Fruit fly (Drosophila melanogaster) whole organism, embryonic: ENCODE data around the gene pHCl-2.

ENCODE experiments used
- B-H2 ChIP-seq: fragments of 200-800 bp; sonication (Bioruptor generic); optimal IDR thresholded peaks from 2 replicates; lab custom pipeline; 2018; ENCODE audit warnings: missing biosample characterization, mild to moderate bottlenecking, missing genetic modification characterization
- CG10565 ChIP-seq: fragments of 200-800 bp; sonication (Bioruptor generic); optimal IDR thresholded peaks from 3 replicates; lab custom pipeline; 2016; ENCODE audit warnings: missing biosample characterization, mild to moderate bottlenecking, missing genetic modification characterization
- CG11093 ChIP-seq: fragments of 200-800 bp; sonication (Bioruptor generic); IDR thresholded peaks from 3 replicates; pipeline ENCODE4 v1.3.6; 2022; ENCODE audit warnings: missing biosample characterization, missing genetic modification characterization
- CG13287 ChIP-seq: fragments of 200-800 bp; sonication (Bioruptor generic); IDR thresholded peaks from 2 replicates; pipeline ENCODE4 v1.3.6; 2022; ENCODE audit warnings: missing biosample characterization, missing genetic modification characterization; ENCODE audit not compliant: partially characterized antibody
- CG14710 ChIP-seq: fragments of 200-800 bp; sonication (Bioruptor generic); optimal IDR thresholded peaks from 3 replicates; lab custom pipeline; 2019; ENCODE audit warnings: missing biosample characterization, mild to moderate bottlenecking, missing genetic modification characterization, moderate library complexity
- CG15514 ChIP-seq: fragments of 200-800 bp; sonication (Bioruptor generic); optimal IDR thresholded peaks from 3 replicates; lab custom pipeline; 2017; ENCODE audit warnings: missing biosample characterization, missing genetic modification characterization, mild to moderate bottlenecking, moderate library complexity, missing genetic modification reagents
- CG16863 ChIP-seq: fragments of 200-800 bp; sonication (Bioruptor generic); optimal IDR thresholded peaks from 3 replicates; lab custom pipeline; 2016; ENCODE audit warnings: missing biosample characterization, missing genetic modification characterization
- CG18011 ChIP-seq: fragments of 200-800 bp; sonication (Bioruptor generic); optimal IDR thresholded peaks from 2 replicates; lab custom pipeline; 2017; ENCODE audit warnings: missing biosample characterization, missing genetic modification characterization, mild to moderate bottlenecking, moderate library complexity, missing genotype
- CG30431 ChIP-seq: fragments of 200-800 bp; sonication (Bioruptor generic); optimal IDR thresholded peaks from 2 replicates; lab custom pipeline; 2017; ENCODE audit warnings: missing biosample characterization, missing genetic modification characterization
- CG42726 ChIP-seq: fragments of 200-800 bp; sonication (Bioruptor generic); IDR thresholded peaks from 2 replicates; pipeline ENCODE4 v1.3.6; 2022; ENCODE audit warnings: missing biosample characterization, missing genetic modification characterization; ENCODE audit not compliant: partially characterized antibody
- CG5245 ChIP-seq: fragments of 200-800 bp; sonication (Bioruptor generic); optimal IDR thresholded peaks from 3 replicates; lab custom pipeline; 2016; ENCODE audit warnings: missing biosample characterization, missing genetic modification characterization
- CG8281 ChIP-seq: fragments of 200-800 bp; sonication (Bioruptor generic); optimal IDR thresholded peaks from 2 replicates; lab custom pipeline; 2018; ENCODE audit warnings: missing biosample characterization, mild to moderate bottlenecking, missing genetic modification characterization, moderate library complexity
- CG9437 ChIP-seq: fragments of 200-800 bp; sonication (Bioruptor generic); optimal IDR thresholded peaks from 2 replicates; lab custom pipeline; 2018; ENCODE audit warnings: missing biosample characterization, mild to moderate bottlenecking, missing genetic modification characterization
- CG9727 ChIP-seq: fragments of 200-800 bp; sonication (Bioruptor generic); optimal IDR thresholded peaks from 3 replicates; lab custom pipeline; 2017; ENCODE audit warnings: missing biosample characterization, mild to moderate bottlenecking, missing genetic modification characterization
- CG9817 ChIP-seq: fragments of 200-800 bp; sonication (Bioruptor generic); optimal IDR thresholded peaks from 2 replicates; lab custom pipeline; 2018; ENCODE audit warnings: missing biosample characterization, mild to moderate bottlenecking, missing genetic modification characterization, moderate library complexity
- CTCF ChIP-seq: fragments of 200-800 bp; sonication (Bioruptor generic); optimal IDR thresholded peaks from 2 replicates; lab custom pipeline; 2017; ENCODE audit warnings: missing biosample characterization, mild to moderate bottlenecking, missing genetic modification characterization, moderate library complexity
- CoRest ChIP-seq: fragments of 200-800 bp; sonication (Bioruptor generic); optimal IDR thresholded peaks from 3 replicates; lab custom pipeline; 2018; ENCODE audit warnings: missing biosample characterization, mild to moderate bottlenecking, missing genetic modification characterization, moderate library complexity
- Elba2 ChIP-seq: fragments of 200-800 bp; sonication (Bioruptor generic); optimal IDR thresholded peaks from 3 replicates; lab custom pipeline; 2016; ENCODE audit warnings: missing biosample characterization, missing genetic modification characterization
- Ets65A ChIP-seq: fragments of 200-800 bp; sonication (Bioruptor generic); peaks from one replicate; lab custom pipeline; 2016; ENCODE audit warnings: missing biosample characterization, missing genetic modification characterization
- Hr3 ChIP-seq: fragments of 200-800 bp; sonication (Bioruptor generic); optimal IDR thresholded peaks from 3 replicates; lab custom pipeline; 2016; ENCODE audit warnings: missing biosample characterization, missing genetic modification characterization
- Hr78 ChIP-seq, 2 experiments: fragments of 200-800 bp in 1 of 2; fragments of >200 bp in 1 of 2; sonication (Bioruptor generic) in 1 of 2; optimal IDR thresholded peaks; 2 replicates each; lab custom pipeline; 2017 to 2019; ENCODE audit warnings: missing biosample characterization in 2 of 2, missing genetic modification characterization in 2 of 2, mild to moderate bottlenecking in 1 of 2, moderate library complexity in 1 of 2
- Lim3 ChIP-seq: fragments of 200-800 bp; sonication (Bioruptor generic); IDR thresholded peaks from 2 replicates; pipeline ENCODE4 v1.3.6; 2022; ENCODE audit warnings: missing biosample characterization, missing genetic modification characterization
- Med ChIP-seq: fragments of 200-800 bp; sonication (Bioruptor generic); peaks from one replicate; lab custom pipeline; 2016; ENCODE audit warnings: missing biosample characterization, missing genetic modification characterization, mild to moderate bottlenecking, inconsistent platforms, moderate library complexity
- Usf ChIP-seq: fragments of 200-800 bp; sonication (Bioruptor generic); optimal IDR thresholded peaks from 2 replicates; lab custom pipeline; 2017; ENCODE audit warnings: missing genotype, missing biosample characterization, missing genetic modification characterization
- ato ChIP-seq: fragments of 200-800 bp; sonication (Bioruptor generic); IDR thresholded peaks from 2 replicates; pipeline ENCODE4 v1.3.6; 2022; ENCODE audit warnings: missing biosample characterization, missing genetic modification characterization; ENCODE audit not compliant: partially characterized antibody
- bowl ChIP-seq: fragments of 200-800 bp; sonication (Bioruptor generic); IDR thresholded peaks from 2 replicates; pipeline ENCODE4 v1.3.6; 2022; ENCODE audit warnings: missing biosample characterization, missing genetic modification characterization
- crc ChIP-seq: fragments of 200-800 bp; sonication (Bioruptor generic); optimal IDR thresholded peaks from 2 replicates; lab custom pipeline; 2016; ENCODE audit warnings: missing biosample characterization, missing genetic modification characterization
- eve ChIP-seq, 2 experiments: fragments of >200 bp; optimal IDR thresholded peaks; 2 replicates each; lab custom pipeline; 2017; ENCODE audit warnings: missing biosample characterization in 2 of 2, missing genetic modification characterization in 2 of 2
- exex ChIP-seq: fragments of 200-800 bp; sonication (Bioruptor generic); optimal IDR thresholded peaks from 4 replicates; lab custom pipeline; 2018; ENCODE audit warnings: missing biosample characterization, mild to moderate bottlenecking, missing genetic modification characterization, moderate library complexity
- fd102C ChIP-seq: fragments of 200-800 bp; sonication (Bioruptor generic); optimal IDR thresholded peaks from 2 replicates; lab custom pipeline; 2018; ENCODE audit warnings: missing biosample characterization, mild to moderate bottlenecking, missing genetic modification characterization, moderate library complexity
- gem ChIP-seq: fragments of 200-800 bp; sonication (Bioruptor generic); optimal IDR thresholded peaks from 2 replicates; lab custom pipeline; 2019; ENCODE audit warnings: missing biosample characterization, mild to moderate bottlenecking, missing genetic modification characterization, moderate library complexity
- h ChIP-seq: fragments of >200 bp; optimal IDR thresholded peaks from 2 replicates; lab custom pipeline; 2017
- hb ChIP-seq: fragments of 200-800 bp; sonication (Bioruptor generic); IDR thresholded peaks from 3 replicates; pipeline ENCODE4 v1.3.6; 2022; ENCODE audit warnings: missing biosample characterization, missing genetic modification characterization; ENCODE audit not compliant: partially characterized antibody
- jing ChIP-seq: fragments of 200-800 bp; sonication (Bioruptor generic); optimal IDR thresholded peaks from 2 replicates; lab custom pipeline; 2018; ENCODE audit warnings: missing biosample characterization, mild to moderate bottlenecking, missing genetic modification characterization
- kah ChIP-seq: fragments of 200-800 bp; sonication (Bioruptor generic); optimal IDR thresholded peaks from 2 replicates; lab custom pipeline; 2018; ENCODE audit warnings: missing biosample characterization, mild to moderate bottlenecking, missing genetic modification characterization
- lmd ChIP-seq: fragments of 200-800 bp; sonication (Bioruptor generic); IDR thresholded peaks from 2 replicates; pipeline ENCODE4 v1.3.6; 2022; ENCODE audit warnings: missing biosample characterization, missing genetic modification characterization
- psq ChIP-seq: fragments of 200-800 bp; sonication (Bioruptor generic); optimal IDR thresholded peaks from 2 replicates; lab custom pipeline; 2017; ENCODE audit warnings: missing biosample characterization, missing genetic modification characterization
- ro ChIP-seq: fragments of 200-800 bp; sonication (Bioruptor generic); IDR thresholded peaks from 2 replicates; pipeline ENCODE4 v1.3.6; 2022; ENCODE audit warnings: missing biosample characterization, missing genetic modification characterization
- schlank ChIP-seq: fragments of 200-800 bp; sonication (Bioruptor generic); optimal IDR thresholded peaks from 2 replicates; lab custom pipeline; 2018; ENCODE audit warnings: missing biosample characterization, mild to moderate bottlenecking, missing genetic modification characterization
- sens ChIP-seq: fragments of 200-800 bp; sonication (Bioruptor generic); peaks from one replicate; lab custom pipeline; 2016; ENCODE audit warnings: missing biosample characterization, missing genetic modification characterization
- seq ChIP-seq: fragments of 200-800 bp; sonication (Bioruptor generic); IDR thresholded peaks from 2 replicates; pipeline ENCODE4 v1.3.6; 2022; ENCODE audit warnings: missing biosample characterization, missing genetic modification characterization
- sima ChIP-seq: fragments of 200-800 bp; sonication (Bioruptor generic); optimal IDR thresholded peaks from 2 replicates; lab custom pipeline; 2016; ENCODE audit warnings: missing biosample characterization, missing genetic modification characterization
- sqz ChIP-seq: fragments of 200-800 bp; sonication (Bioruptor generic); optimal IDR thresholded peaks from 3 replicates; lab custom pipeline; 2018; ENCODE audit warnings: missing biosample characterization, mild to moderate bottlenecking, missing genetic modification characterization
- ssp ChIP-seq: fragments of 200-800 bp; sonication (Bioruptor generic); IDR thresholded peaks from 2 replicates; pipeline ENCODE4 v1.3.6; 2022; ENCODE audit warnings: missing biosample characterization, missing genetic modification characterization
- ttk ChIP-seq: fragments of 200-800 bp; sonication (Bioruptor generic); IDR thresholded peaks from 2 replicates; pipeline ENCODE4 v2.1.2; 2022; ENCODE audit warnings: missing biosample characterization, missing genetic modification characterization
- wek ChIP-seq: fragments of 200-800 bp; sonication (Bioruptor generic); optimal IDR thresholded peaks from 3 replicates; lab custom pipeline; 2018; ENCODE audit warnings: missing biosample characterization, mild to moderate bottlenecking, missing genetic modification characterization, moderate library complexity

Gene pHCl-2

dm6 chr3R:31263934-31264333 lies 41.2 kb downstream of the pHCl-2 start (continued):
- TF ChIP-seq CG16863 (GFP tag; lab: Kevin White, UChicago), result no peak
- TF ChIP-seq Usf (GFP tag; lab: Kevin White, UChicago), result no peak
- peak; percentile 63 for TF ChIP-seq CG15514
- no peak for TF ChIP-seq CG42726 (GFP tag; lab: Robert Waterston, UW)
- TF ChIP-seq CG18011 (GFP tag; lab: Kevin White, UChicago), result peak; percentile 95
- TF ChIP-seq, all 482 proteins: peak for 23

- TF ChIP-seq crc (GFP tag; lab: Kevin White, UChicago), result no peak
- no peak for TF ChIP-seq Lim3 (GFP tag; lab: Robert Waterston, UW)
- no peak for TF ChIP-seq lmd (GFP tag; lab: Robert Waterston, UW)
- TF ChIP-seq B-H2 (GFP tag; lab: Kevin White, UChicago), result no peak
- TF ChIP-seq schlank (tag; lab: Kevin White, UChicago), result no peak
- TF ChIP-seq CG9437 (GFP tag; lab: Kevin White, UChicago), result no peak
- TF ChIP-seq ttk (GFP tag; lab: Robert Waterston, UW), result no peak
- TF ChIP-seq kah (GFP tag; lab: Kevin White, UChicago), result no peak
- TF ChIP-seq wek (GFP tag; lab: Kevin White, UChicago), result no peak
- no peak for TF ChIP-seq CG13287 (GFP tag; lab: Robert Waterston, UW)
- TF ChIP-seq CoRest (tag; lab: Kevin White, UChicago), result no peak
- TF ChIP-seq CG9817 (tag; lab: Kevin White, UChicago), result no peak
- TF ChIP-seq Hr3 (GFP tag; lab: Kevin White, UChicago), result no peak
- TF ChIP-seq ro (GFP tag; lab: Robert Waterston, UW), result no peak
These were observed 42.9 kb downstream of the pHCl-2 start, which contains the start of gene CAH5 for dm6 chr3R:31262298-31262697. CAH5 (plus strand) TSS chr3R:31262598.

- TF ChIP-seq ato (GFP tag; lab: Robert Waterston, UW) (no peak), sqz (GFP tag; lab: Kevin White, UChicago) (no peak)
These were observed 45.2 kb downstream of the pHCl-2 start, which contains the start of gene CAH16 for dm6 chr3R:31259947-31260346. CAH16 (plus strand) TSS chr3R:31260247.

dm6 chr3R:31257299-31257698 lies 47.9 kb downstream of the pHCl-2 start, which contains the start of gene CAH6:
CAH6 (plus strand) TSS chr3R:31257599.
- TF ChIP-seq seq (GFP tag; lab: Robert Waterston, UW) (no peak), sens (GFP tag; lab: Kevin White, UChicago) (peak; percentile 22), Ets65A (peak; percentile 71), CTCF (GFP tag; lab: Kevin White, UChicago) (no peak), bowl (GFP tag; lab: Robert Waterston, UW) (no peak), Med (GFP tag; lab: Kevin White, UChicago) (peak; percentile 59), jing (GFP tag; lab: Kevin White, UChicago) (no peak), psq (GFP tag; lab: Kevin White, UChicago) (no peak), exex (tag; lab: Kevin White, UChicago) (peak; percentile 21), CG30431 (GFP tag; lab: Kevin White, UChicago) (no peak), fd102C (no peak)

dm6 chr3R:31254808-31255207 lies 50.4 kb downstream of the pHCl-2 start, which contains the start of the genes CG1750 and spn-F:
CG1750 (minus strand) TSS chr3R:31254900.
spn-F (plus strand) TSS chr3R:31255127.
- TF ChIP-seq eve (GFP tag; optimal IDR thresholded peaks at IDR 0.05; lab: Kevin White, UChicago) (no peak), CG14710 (peak; percentile 50), CG10565 (GFP tag; lab: Kevin White, UChicago) (no peak), Hr78 (GFP tag; optimal IDR thresholded peaks at IDR 0.05; lab: Kevin White, UChicago) (peak in 1 of 2 experiments; percentile 0), kah (GFP tag; lab: Kevin White, UChicago) (peak; percentile 2), CG8281 (tag; lab: Kevin White, UChicago) (no peak), CG11093 (GFP tag; lab: Robert Waterston, UW) (no peak), hb (GFP tag; lab: Robert Waterston, UW) (no peak), h (lab: Kevin White, UChicago) (no peak), gem (tag; lab: Kevin White, UChicago) (no peak), CG9727 (GFP tag; lab: Kevin White, UChicago) (no peak), CG5245 (GFP tag; lab: Kevin White, UChicago) (no peak), sima (GFP tag; lab: Kevin White, UChicago) (no peak), Elba2 (GFP tag; lab: Kevin White, UChicago) (peak; percentile 66), ssp (GFP tag; lab: Robert Waterston, UW) (no peak)
